Worm (Caenorhabditis elegans) whole organism, L2 larva: ENCODE measurements around the gene pitr-5.

ENCODE experiments used
- C34F6.9 ChIP-seq: fragments of 150-350 bp; optimal IDR thresholded peaks from 2 replicates; lab custom pipeline; 2014; ENCODE audit warnings: missing biosample characterization, missing genetic modification characterization
- F13H6.1 ChIP-seq: sonication (generic microtip); optimal IDR thresholded peaks from 2 replicates; lab custom pipeline; 2016; ENCODE audit warnings: missing genetic modification characterization, missing compliant biosample characterization
- ZK546.5 ChIP-seq: sonication (generic microtip); optimal IDR thresholded peaks from 2 replicates; lab custom pipeline; 2017; ENCODE audit warnings: missing biosample characterization, missing genetic modification characterization
- aly-2 ChIP-seq: fragments of 150-350 bp; optimal IDR thresholded peaks from 2 replicates; lab custom pipeline; 2014; ENCODE audit warnings: missing biosample characterization, missing genetic modification characterization
- ama-1 ChIP-seq: fragments of 150-350 bp; optimal IDR thresholded peaks from 2 replicates; lab custom pipeline; 2018; ENCODE audit warnings: inconsistent platforms
- ceh-16 ChIP-seq: fragments of 150-350 bp; optimal IDR thresholded peaks from 2 replicates; lab custom pipeline; 2014; ENCODE audit warnings: missing biosample characterization, missing genetic modification characterization
- egl-27 ChIP-seq: sonication (generic microtip); optimal IDR thresholded peaks from 3 replicates; lab custom pipeline; 2017; ENCODE audit warnings: missing biosample characterization, missing genetic modification reagents, missing genetic modification characterization
- fos-1 ChIP-seq: fragments of 150-350 bp; optimal IDR thresholded peaks from 2 replicates; lab custom pipeline; 2014; ENCODE audit warnings: missing biosample characterization, missing genetic modification characterization
- gmeb-1 ChIP-seq: fragments of 150-350 bp; optimal IDR thresholded peaks from 2 replicates; lab custom pipeline; 2014; ENCODE audit warnings: missing biosample characterization, missing genetic modification characterization
- lin-11 ChIP-seq: fragments of 150-350 bp; sonication (generic microtip); optimal IDR thresholded peaks from 2 replicates; lab custom pipeline; 2014; ENCODE audit warnings: missing biosample characterization, missing genetic modification characterization, inconsistent platforms, mixed read lengths
- lin-13 ChIP-seq: fragments of 150-350 bp; optimal IDR thresholded peaks from 2 replicates; lab custom pipeline; 2014; ENCODE audit warnings: missing biosample characterization, missing genetic modification reagents, missing genetic modification characterization
- lsy-2 ChIP-seq, 2 experiments: fragments of 150-350 bp in 1 of 2; sonication (generic microtip) in 1 of 2; optimal IDR thresholded peaks; 2 replicates each; lab custom pipeline; 2014 to 2017; ENCODE audit warnings: missing biosample characterization in 2 of 2, missing genetic modification characterization in 2 of 2
- mab-5 ChIP-seq: fragments of 150-350 bp; optimal IDR thresholded peaks from 2 replicates; lab custom pipeline; 2014; ENCODE audit warnings: missing biosample characterization, missing genetic modification characterization
- mdl-1 ChIP-seq, 2 experiments: fragments of 150-350 bp in 1 of 2; sonication (generic microtip) in 1 of 2; optimal IDR thresholded peaks; 2 replicates each; lab custom pipeline; 2017; ENCODE audit warnings: missing biosample characterization in 2 of 2, missing genetic modification characterization in 2 of 2
- nhr-10 ChIP-seq: sonication (generic microtip); optimal IDR thresholded peaks from 2 replicates; lab custom pipeline; 2017; ENCODE audit warnings: missing biosample characterization, missing genetic modification characterization
- nhr-129 ChIP-seq: fragments of 150-350 bp; optimal IDR thresholded peaks from 2 replicates; lab custom pipeline; 2014; ENCODE audit warnings: missing biosample characterization, missing genetic modification characterization
- nhr-21 ChIP-seq: fragments of 150-350 bp; optimal IDR thresholded peaks from 2 replicates; lab custom pipeline; 2014; ENCODE audit warnings: missing biosample characterization, missing genetic modification characterization
- nhr-23 ChIP-seq: fragments of 150-350 bp; optimal IDR thresholded peaks from 2 replicates; lab custom pipeline; 2014; ENCODE audit warnings: missing biosample characterization, missing genetic modification reagents, missing genetic modification characterization
- nhr-237 ChIP-seq: fragments of 150-350 bp; optimal IDR thresholded peaks from 2 replicates; lab custom pipeline; 2014; ENCODE audit warnings: missing biosample characterization, missing genetic modification characterization
- nhr-25 ChIP-seq: fragments of 150-350 bp; sonication (generic microtip); optimal IDR thresholded peaks from 3 replicates; lab custom pipeline; 2014; ENCODE audit warnings: missing biosample characterization, missing genetic modification characterization
- nhr-6 ChIP-seq: fragments of 150-350 bp; optimal IDR thresholded peaks from 2 replicates; lab custom pipeline; 2014; ENCODE audit warnings: missing biosample characterization, missing genetic modification characterization
- nhr-77 ChIP-seq: fragments of 150-350 bp; optimal IDR thresholded peaks from 2 replicates; lab custom pipeline; 2014; ENCODE audit warnings: missing biosample characterization, missing genetic modification characterization
- sma-3 ChIP-seq: sonication (generic microtip); optimal IDR thresholded peaks from 2 replicates; lab custom pipeline; 2016; ENCODE audit warnings: missing genetic modification reagents, missing genetic modification characterization, missing compliant biosample characterization
- sma-9 ChIP-seq, 2 experiments: fragments of 150-350 bp in 1 of 2; sonication (generic microtip) in 1 of 2; optimal IDR thresholded peaks; 2 replicates each; lab custom pipeline; 2014 to 2016; ENCODE audit warnings: missing genetic modification characterization in 2 of 2, mild to moderate bottlenecking in 1 of 2, missing biosample characterization in 1 of 2, missing compliant biosample characterization in 1 of 2, missing genetic modification reagents in 1 of 2, moderate library complexity in 1 of 2
- snpc-4 ChIP-seq: fragments of 150-350 bp; optimal IDR thresholded peaks from 2 replicates; lab custom pipeline; 2014; ENCODE audit warnings: missing biosample characterization, missing genetic modification characterization
- unc-62 ChIP-seq: fragments of 150-350 bp; optimal IDR thresholded peaks from 2 replicates; lab custom pipeline; 2014; ENCODE audit warnings: missing biosample characterization, missing genetic modification reagents, missing genetic modification characterization
- zag-1 ChIP-seq: fragments of 150-350 bp; optimal IDR thresholded peaks from 2 replicates; lab custom pipeline; 2014; ENCODE audit warnings: missing biosample characterization, missing genetic modification characterization
- ztf-1 ChIP-seq: fragments of 200-800 bp; sonication (Bioruptor generic); conservative IDR thresholded peaks from 2 replicates; pipeline ENCODE4 v1.3.6; 2022; ENCODE audit warnings: missing genetic modification characterization, missing compliant biosample characterization
- ztf-11 ChIP-seq: sonication (generic microtip); optimal IDR thresholded peaks from 2 replicates; lab custom pipeline; 2017; ENCODE audit warnings: missing biosample characterization, missing genetic modification characterization
- ztf-4 ChIP-seq: fragments of 150-350 bp; optimal IDR thresholded peaks from 2 replicates; lab custom pipeline; 2014; ENCODE audit warnings: missing biosample characterization, missing genetic modification characterization

Gene pitr-5

ce11 chrV:7156079-7156478 is 28.6 kb upstream of the pitr-5 start, which contains the start of gene F10D2.10:
Gene F10D2.10 (minus strand): TSS chrV:7156179.
- TF ChIP-seq gmeb-1 (no peak), lin-13 (GFP tag; lab: Kevin White, UChicago) (no peak), snpc-4 (tag; lab: Kevin White, UChicago) (no peak), F13H6.1 (tag; lab: Kevin White, UChicago) (no peak), egl-27 (tag; lab: Kevin White, UChicago) (no peak), fos-1 (tag; lab: Kevin White, UChicago) (no peak), ztf-4 (tag; lab: Kevin White, UChicago) (no peak), mdl-1 (tag; optimal IDR thresholded peaks at IDR 0.05; lab: Kevin White, UChicago) (no peak), mab-5 (tag; lab: Kevin White, UChicago) (no peak), nhr-21 (no peak), ama-1 (lab: Kevin White, UChicago) (no peak), ztf-1 (GFP tag; lab: Robert Waterston, UW) (no peak), aly-2 (no peak), lsy-2 (tag; optimal IDR thresholded peaks at IDR 0.05; lab: Kevin White, UChicago) (no peak), ZK546.5 (tag; lab: Kevin White, UChicago) (no peak)

DNA sequence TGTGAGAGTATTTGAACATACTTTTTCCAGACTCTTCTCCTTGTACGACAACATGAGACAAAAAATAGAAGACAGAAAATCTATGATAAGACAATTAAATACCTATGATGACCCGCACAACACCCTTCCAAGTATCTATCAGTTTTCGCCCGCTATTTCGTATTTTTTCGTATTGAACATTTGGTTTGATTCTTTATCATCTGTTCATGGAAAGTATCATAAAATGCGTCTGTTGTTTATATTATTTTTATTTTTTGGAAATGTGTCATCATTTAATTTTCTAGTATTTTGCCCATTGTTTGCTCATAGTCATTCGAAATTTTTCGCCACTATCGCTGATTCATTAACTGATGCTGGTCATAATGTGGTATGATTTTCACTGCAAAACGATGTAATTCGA is 27.6 kb upstream of the pitr-5 start, which contains the start of gene ugt-39:
ugt-39 (plus strand) TSS at position 54 of the 400 bp plus-strand sequence.
- TF ChIP-seq sma-3 (GFP tag; lab: Kevin White, UChicago), result peak; percentile 1
- peak; percentile 51 for TF ChIP-seq sma-9 (GFP tag; optimal IDR thresholded peaks at IDR 0.05; lab: Kevin White, UChicago)
- no peak for TF ChIP-seq sma-9 (tag; optimal IDR thresholded peaks at IDR 0.05; lab: Kevin White, UChicago)
- no peak for TF ChIP-seq nhr-25 (tag; lab: Kevin White, UChicago)
- TF ChIP-seq fos-1 (tag; lab: Kevin White, UChicago), result peak; percentile 58
- TF ChIP-seq ztf-1 (GFP tag; lab: Robert Waterston, UW), result no peak

DNA sequence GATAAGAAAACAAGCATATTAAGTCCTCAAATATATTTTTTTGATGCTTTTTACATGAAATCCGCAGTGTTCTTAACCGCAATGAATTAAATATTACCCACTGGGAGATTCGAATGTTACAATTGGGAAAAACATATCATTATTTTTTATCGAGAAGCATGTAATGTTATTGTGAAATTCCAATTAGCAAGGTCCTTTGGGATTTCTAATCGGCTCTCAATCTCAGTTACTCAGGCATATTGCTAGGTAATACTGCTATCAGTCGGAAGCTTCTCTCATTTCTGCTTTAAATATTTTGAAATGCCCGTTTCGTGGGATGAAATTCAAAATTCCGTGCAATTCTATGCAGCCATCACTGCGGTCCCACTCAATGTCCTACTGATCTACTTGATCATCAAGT is 25.3 kb upstream of the pitr-5 start, which contains the start of gene str-204:
str-204 (plus strand) TSS at position 301 of the 400 bp plus-strand sequence.
- TF ChIP-seq ztf-11 (no peak), nhr-129 (tag; lab: Kevin White, UChicago) (no peak), zag-1 (no peak), lin-11 (no peak), nhr-23 (no peak), ztf-4 (tag; lab: Kevin White, UChicago) (no peak), fos-1 (tag; lab: Kevin White, UChicago) (no peak), nhr-6 (tag; lab: Kevin White, UChicago) (no peak), unc-62 (GFP tag; lab: Kevin White, UChicago) (no peak)

ce11 chrV:7163477-7164114 is 21.1 kb upstream of the pitr-5 start, which contains the start of gene ugt-41:
Gene ugt-41 (minus strand): TSS chrV:7163595.
- TF ChIP-seq sma-3 (GFP tag; lab: Kevin White, UChicago) (peak; percentile 3), snpc-4 (tag; lab: Kevin White, UChicago) (no peak), sma-9 (GFP tag; optimal IDR thresholded peaks at IDR 0.05; lab: Kevin White, UChicago) (peak; percentile 34), sma-9 (tag; optimal IDR thresholded peaks at IDR 0.05; lab: Kevin White, UChicago) (no peak)

DNA sequence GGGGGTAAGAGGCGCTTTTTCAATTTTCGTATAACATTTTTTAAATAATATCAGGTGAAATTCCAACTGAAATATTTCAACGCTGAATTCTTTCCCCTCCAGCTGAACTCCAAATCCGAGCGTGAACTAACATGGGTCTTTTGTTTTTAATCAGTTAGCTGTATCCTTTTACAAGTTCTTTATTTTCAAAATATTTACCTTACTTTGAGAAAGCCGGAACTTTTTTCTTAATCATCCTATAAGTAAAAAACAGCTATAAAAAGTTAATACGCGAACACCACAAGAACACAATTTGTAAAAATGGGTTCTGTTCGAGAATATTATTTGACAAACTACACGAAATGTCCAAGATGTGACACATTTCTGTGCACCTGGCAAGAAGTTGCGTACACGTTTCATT is 20.4 kb upstream of the pitr-5 start, which contains the start of gene srh-83:
srh-83 (plus strand) TSS at position 301 of the 400 bp plus-strand sequence.
- TF ChIP-seq gmeb-1, result no peak

DNA sequence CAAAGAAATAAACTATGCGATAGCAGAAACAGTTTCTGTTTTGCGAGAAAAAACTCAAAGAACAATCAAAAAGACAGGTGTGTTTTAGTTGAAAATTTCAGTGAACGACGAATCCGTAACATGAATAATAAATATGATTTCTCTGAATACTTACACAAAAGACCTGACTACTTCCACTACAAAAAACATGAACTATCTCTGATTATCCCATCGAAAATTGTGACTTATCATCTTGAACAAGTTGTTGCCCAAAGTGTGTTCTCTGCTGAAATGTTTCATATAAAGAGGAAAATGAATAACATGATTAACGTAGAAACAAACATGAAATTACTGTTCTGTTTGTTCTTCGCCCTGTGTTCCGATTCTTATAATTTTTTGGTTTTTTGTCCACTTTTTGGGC is 17.9 kb upstream of the pitr-5 start, which contains the start of gene ugt-36:
ugt-36 (plus strand) TSS at position 301 of the 400 bp plus-strand sequence.
- no peak for TF ChIP-seq ceh-16 (tag; lab: Kevin White, UChicago)
- TF ChIP-seq nhr-77 (tag; lab: Kevin White, UChicago), result no peak
- TF ChIP-seq C34F6.9, result no peak
- no peak for TF ChIP-seq nhr-237 (tag; lab: Kevin White, UChicago)
- TF ChIP-seq gmeb-1, result no peak
- no peak for TF ChIP-seq nhr-23
- no peak for TF ChIP-seq snpc-4 (tag; lab: Kevin White, UChicago)
- no peak for TF ChIP-seq mab-5 (tag; lab: Kevin White, UChicago)
- no peak for TF ChIP-seq egl-27 (tag; lab: Kevin White, UChicago)
- TF ChIP-seq nhr-10, result no peak
- no peak for TF ChIP-seq zag-1
